Fruit fly (Drosophila melanogaster): ENCODE results near the gene CG18179.

dm6 chr3L:9678994-9679393 lies 39.9 kb downstream of the CG18179 start, which contains the start of the genes fry and CG16717:
- TF ChIP-seq pan (optimal IDR thresholded peaks at IDR 0.05) (no peak), CG8478 (optimal IDR thresholded peaks at IDR 0.05) (no peak), psq (optimal IDR thresholded peaks at IDR 0.05) (no peak), usp (GFP tag; optimal IDR thresholded peaks at IDR 0.05) (no peak), Dll (optimal IDR thresholded peaks at IDR 0.05) (no peak)
